Worm (Caenorhabditis elegans): Measurements from ENCODE around the gene skr-19.

skr-19 gene

ce11 chrX:13200312-13200711 lies 24.2 kb downstream of the skr-19 start:
- peak; percentile 1 for TF ChIP-seq nhr-129 (tag; optimal IDR thresholded peaks at IDR 0.05)
- TF ChIP-seq nhr-23 (tag; optimal IDR thresholded peaks at IDR 0.05), result no peak
- no peak for TF ChIP-seq nhr-12 (tag; optimal IDR thresholded peaks at IDR 0.05)
- TF ChIP-seq F13H6.1 (tag; optimal IDR thresholded peaks at IDR 0.05), result peak; percentile 8
- TF ChIP-seq nhr-25 (tag; optimal IDR thresholded peaks at IDR 0.05), result no peak

ce11 chrX:13198134-13198533 lies 26.4 kb downstream of the skr-19 start:
- no peak for TF ChIP-seq zag-1 (tag; optimal IDR thresholded peaks at IDR 0.05)
- TF ChIP-seq alr-1 (tag; optimal IDR thresholded peaks at IDR 0.05), result no peak
- no peak for TF ChIP-seq nhr-25 (tag; optimal IDR thresholded peaks at IDR 0.05)
- no peak for TF ChIP-seq unc-55 (GFP tag; optimal IDR thresholded peaks at IDR 0.05)
- no peak for TF ChIP-seq ceh-16 (tag; optimal IDR thresholded peaks at IDR 0.05)
- no peak for TF ChIP-seq blmp-1 (tag; optimal IDR thresholded peaks at IDR 0.05; ENCODE audit: insufficient read depth)

ce11 chrX:13190912-13191311 lies 33.6 kb downstream of the skr-19 start, which contains the start of gene gpa-6:
TSS of gene gpa-6 (plus strand) at chrX:13191212.
- no peak for TF ChIP-seq ztf-11 (tag; optimal IDR thresholded peaks at IDR 0.05)
- no peak for TF ChIP-seq nhr-237 (tag; optimal IDR thresholded peaks at IDR 0.05)
- TF ChIP-seq mbf-1 (tag; optimal IDR thresholded peaks at IDR 0.05), result no peak
- no peak for TF ChIP-seq mab-5 (tag; optimal IDR thresholded peaks at IDR 0.05)
- no peak for TF ChIP-seq nhr-12 (tag; optimal IDR thresholded peaks at IDR 0.05)
- TF ChIP-seq peb-1 (tag; optimal IDR thresholded peaks at IDR 0.05), result no peak
- TF ChIP-seq nhr-25 (tag; optimal IDR thresholded peaks at IDR 0.05), result no peak
- no peak for TF ChIP-seq sem-4 (tag; optimal IDR thresholded peaks at IDR 0.05)
- TF ChIP-seq aly-2 (tag; optimal IDR thresholded peaks at IDR 0.05), result no peak
- TF ChIP-seq unc-55 (GFP tag; optimal IDR thresholded peaks at IDR 0.05), result no peak
- no peak for TF ChIP-seq blmp-1 (tag; optimal IDR thresholded peaks at IDR 0.05; ENCODE audit: insufficient read depth)
- no peak for TF ChIP-seq alr-1 (tag; optimal IDR thresholded peaks at IDR 0.05)
- TF ChIP-seq ceh-16 (tag; optimal IDR thresholded peaks at IDR 0.05), result no peak
- no peak for TF ChIP-seq gmeb-1 (tag; optimal IDR thresholded peaks at IDR 0.05)
- no peak for TF ChIP-seq fos-1 (tag; optimal IDR thresholded peaks at IDR 0.05)
- no peak for TF ChIP-seq F13H6.1 (tag; optimal IDR thresholded peaks at IDR 0.05)
- no peak for TF ChIP-seq lin-11 (tag; optimal IDR thresholded peaks at IDR 0.05)
- TF ChIP-seq nhr-11 (tag; optimal IDR thresholded peaks at IDR 0.05), result no peak
- TF ChIP-seq lsy-2 (tag; optimal IDR thresholded peaks at IDR 0.05), result no peak

ce11 chrX:13189861-13190260 lies 34.6 kb downstream of the skr-19 start, which contains the start of gene cwp-5:
TSS of gene cwp-5 (minus strand) at chrX:13189961.
- TF ChIP-seq nhr-129 (tag; optimal IDR thresholded peaks at IDR 0.05), result no peak
- no peak for TF ChIP-seq nhr-6 (tag; optimal IDR thresholded peaks at IDR 0.05)
- no peak for TF ChIP-seq nhr-12 (tag; optimal IDR thresholded peaks at IDR 0.05)
- no peak for TF ChIP-seq nhr-21 (tag; optimal IDR thresholded peaks at IDR 0.05)
- no peak for TF ChIP-seq ztf-11 (tag; optimal IDR thresholded peaks at IDR 0.05)
- no peak for TF ChIP-seq nhr-77 (tag; optimal IDR thresholded peaks at IDR 0.05)
- TF ChIP-seq mdl-1 (tag; optimal IDR thresholded peaks at IDR 0.05), result no peak
- TF ChIP-seq nhr-10 (tag; optimal IDR thresholded peaks at IDR 0.05), result no peak
- TF ChIP-seq C34F6.9 (tag; optimal IDR thresholded peaks at IDR 0.05), result no peak
- no peak for TF ChIP-seq crh-2 (tag; optimal IDR thresholded peaks at IDR 0.05)
- TF ChIP-seq nhr-23 (tag; optimal IDR thresholded peaks at IDR 0.05), result no peak
- TF ChIP-seq nhr-237 (tag; optimal IDR thresholded peaks at IDR 0.05), result no peak
- no peak for TF ChIP-seq ama-1 (optimal IDR thresholded peaks at IDR 0.05)

- TF ChIP-seq snpc-4 (tag; optimal IDR thresholded peaks at IDR 0.05) (no peak), ztf-4 (tag; optimal IDR thresholded peaks at IDR 0.05) (no peak), lin-11 (tag; optimal IDR thresholded peaks at IDR 0.05) (no peak), elt-3 (tag; optimal IDR thresholded peaks at IDR 0.05) (no peak), mbf-1 (tag; optimal IDR thresholded peaks at IDR 0.05) (no peak), unc-55 (GFP tag; optimal IDR thresholded peaks at IDR 0.05) (no peak), nhr-6 (tag; optimal IDR thresholded peaks at IDR 0.05) (no peak)
These were observed 42.5 kb downstream of the skr-19 start for ce11 chrX:13182012-13182411.

ce11 chrX:13178347-13178746 lies 46.2 kb downstream of the skr-19 start, which contains the start of gene nlp-3:
TSS of gene nlp-3 (minus strand) at chrX:13178447.
- TF ChIP-seq peb-1 (tag; optimal IDR thresholded peaks at IDR 0.05) (no peak), crh-2 (tag; optimal IDR thresholded peaks at IDR 0.05) (no peak), mab-5 (tag; optimal IDR thresholded peaks at IDR 0.05) (no peak), sma-9 (GFP tag; optimal IDR thresholded peaks at IDR 0.05) (no peak), sma-9 (tag; optimal IDR thresholded peaks at IDR 0.05) (no peak), lin-11 (tag; optimal IDR thresholded peaks at IDR 0.05) (no peak), aly-2 (tag; optimal IDR thresholded peaks at IDR 0.05) (no peak), egl-27 (tag; optimal IDR thresholded peaks at IDR 0.05) (no peak), lsy-2 (tag; optimal IDR thresholded peaks at IDR 0.05) (no peak), ceh-82 (tag; optimal IDR thresholded peaks at IDR 0.05) (no peak)
